Fruit fly (Drosophila melanogaster) Kc167 (cell line): Measurements from ENCODE around the gene CG15564.

Experiments used
- Myc ChIP-seq: fragments of >200 bp; optimal IDR thresholded peaks from 2 replicates; lab custom pipeline; 2017; ENCODE audit warnings: missing external identifiers
- Sin3A ChIP-seq: fragments of >200 bp; optimal IDR thresholded peaks from 2 replicates; lab custom pipeline; 2018; ENCODE audit warnings: missing external identifiers
- h ChIP-seq: fragments of >200 bp; optimal IDR thresholded peaks from 3 replicates; lab custom pipeline; 2018; ENCODE audit warnings: missing external identifiers
- insv ChIP-seq: fragments of >200 bp; optimal IDR thresholded peaks from 3 replicates; lab custom pipeline; 2018; ENCODE audit warnings: missing external identifiers
- psq ChIP-seq: fragments of >200 bp; optimal IDR thresholded peaks from 2 replicates; lab custom pipeline; 2017; ENCODE audit warnings: missing external identifiers
- ttk ChIP-seq: sonication (Bioruptor generic); optimal IDR thresholded peaks from 2 replicates; lab custom pipeline; 2017; ENCODE audit warnings: missing external identifiers

dm6 chr3R:31252093-31252962 is 17.2 kb upstream of the CG15564 start, which contains the start of the genes qless and mRpL32:
- TF ChIP-seq psq (lab: Kevin White, UChicago) (no peak), insv (lab: Kevin White, UChicago) (no peak), h (lab: Kevin White, UChicago) (no peak), ttk (lab: Kevin White, UChicago) (no peak), Sin3A (lab: Kevin White, UChicago) (no peak), Myc (lab: Kevin White, UChicago) (no peak)
